Fruit fly (Drosophila melanogaster) whole organism, prepupa: ENCODE data around the gene brv2.

Experiments
- CG8632 ChIP-seq: fragments of 200-800 bp; sonication (Bioruptor generic); optimal IDR thresholded peaks from 3 replicates; lab custom pipeline; 2016; ENCODE audit warnings: missing biosample characterization, missing genetic modification characterization
- Eip75B ChIP-seq: fragments of 200-800 bp; sonication (Bioruptor generic); optimal IDR thresholded peaks from 3 replicates; lab custom pipeline; 2016; ENCODE audit warnings: missing biosample characterization, missing genetic modification characterization
- Hr39 ChIP-seq: fragments of 200-800 bp; sonication (Bioruptor generic); optimal IDR thresholded peaks from 2 replicates; lab custom pipeline; 2016; ENCODE audit warnings: missing biosample characterization, missing genetic modification characterization
- Sox15 ChIP-seq: fragments of 200-800 bp; sonication (Bioruptor generic); optimal IDR thresholded peaks from 3 replicates; lab custom pipeline; 2016; ENCODE audit warnings: missing biosample characterization, missing genetic modification characterization
- dsx ChIP-seq: fragments of 200-800 bp; optimal IDR thresholded peaks from 3 replicates; lab custom pipeline; 2019; ENCODE audit warnings: missing biosample characterization, mild to moderate bottlenecking, missing genetic modification characterization, moderate library complexity; ENCODE audit not compliant: poor library complexity, severe bottlenecking
- fd85E ChIP-seq: fragments of 200-800 bp; sonication (Bioruptor generic); optimal IDR thresholded peaks from 3 replicates; lab custom pipeline; 2016; ENCODE audit warnings: missing biosample characterization, missing genetic modification characterization

DNA sequence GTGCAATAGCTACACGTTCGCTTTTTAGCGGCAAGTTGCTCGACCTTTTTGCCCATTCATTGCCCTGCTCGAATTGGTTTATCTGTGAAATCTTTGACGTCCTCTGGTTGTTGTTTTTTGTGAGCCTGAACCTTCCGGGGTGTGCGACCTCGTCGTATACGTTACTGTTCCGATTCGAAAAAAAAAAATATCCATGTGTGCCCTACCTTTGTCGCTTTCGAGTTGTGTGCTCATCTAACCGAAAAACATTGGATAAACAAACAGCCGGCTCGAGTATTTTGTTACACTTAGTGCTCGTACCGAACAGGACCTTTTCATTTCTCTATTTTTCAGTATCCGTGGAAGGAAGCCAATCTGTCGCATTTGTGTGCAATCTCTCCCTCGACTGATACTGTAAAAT lies 19.5 kb upstream of the brv2 start:
- no peak for TF ChIP-seq dsx (GFP tag; lab: Kevin White, UChicago)
- no peak for TF ChIP-seq Hr39 (GFP tag; lab: Kevin White, UChicago)
- no peak for TF ChIP-seq CG8632 (GFP tag; lab: Kevin White, UChicago)
- no peak for TF ChIP-seq fd85E (GFP tag; lab: Kevin White, UChicago)
- no peak for TF ChIP-seq Eip75B (GFP tag; lab: Kevin White, UChicago)
- no peak for TF ChIP-seq Sox15 (GFP tag; lab: Kevin White, UChicago)
